Worm (Caenorhabditis elegans) whole organism, L4 larva: ENCODE data around the gene lmtr-3.

Experiments
- D1046.2 ChIP-seq: fragments of 200-800 bp; sonication (Bioruptor generic); IDR thresholded peaks from 2 replicates; pipeline ENCODE4 v1.3.6; 2022; ENCODE audit warnings: missing genetic modification characterization, missing compliant biosample characterization
- F49E8.2 ChIP-seq: sonication (generic microtip); optimal IDR thresholded peaks from 2 replicates; lab custom pipeline; 2016; ENCODE audit warnings: missing compliant biosample characterization, mild to moderate bottlenecking, missing genetic modification characterization, borderline replicate concordance
- ces-1 ChIP-seq: fragments of 150-350 bp; sonication (generic microtip); optimal IDR thresholded peaks from 4 replicates; lab custom pipeline; 2014; ENCODE audit warnings: missing biosample characterization, missing genetic modification reagents, missing genetic modification characterization
- egl-27 ChIP-seq: sonication (generic microtip); optimal IDR thresholded peaks from 3 replicates; lab custom pipeline; 2017; ENCODE audit warnings: missing biosample characterization, missing genetic modification reagents, missing genetic modification characterization
- fos-1 ChIP-seq: fragments of 150-350 bp; optimal IDR thresholded peaks from 2 replicates; lab custom pipeline; 2014; ENCODE audit warnings: missing biosample characterization, missing genetic modification characterization
- lin-1 ChIP-seq: fragments of 200-800 bp; sonication (Bioruptor generic); IDR thresholded peaks from 2 replicates; pipeline ENCODE4 v1.3.6; 2022; ENCODE audit warnings: missing genetic modification reagents, missing genetic modification characterization, missing compliant biosample characterization
- mdl-1 ChIP-seq, 2 experiments: fragments of 150-350 bp in 1 of 2; sonication (generic microtip) in 1 of 2; optimal IDR thresholded peaks; 2 replicates each; lab custom pipeline; 2014 to 2017; ENCODE audit warnings: missing biosample characterization in 2 of 2, missing genetic modification characterization in 2 of 2
- nhr-237 ChIP-seq: sonication (generic microtip); optimal IDR thresholded peaks from 2 replicates; lab custom pipeline; 2017; ENCODE audit warnings: missing biosample characterization, missing genetic modification characterization
- pha-4 ChIP-seq, 2 experiments: fragments of 150-350 bp in 1 of 2; fragments of 200-800 bp in 1 of 2; sonication (Bioruptor generic) in 1 of 2; IDR thresholded peaks in 1 of 2; optimal IDR thresholded peaks in 1 of 2; 2 replicates each; pipeline versions ENCODE4 v1.3.6 to Lab custom; 2014 to 2022; ENCODE audit warnings: missing genetic modification characterization in 2 of 2, missing genetic modification reagents in 2 of 2, missing biosample characterization in 1 of 2, missing compliant biosample characterization in 1 of 2
- set-16 ChIP-seq: fragments of 200-800 bp; sonication (Bioruptor generic); IDR thresholded peaks from 2 replicates; pipeline ENCODE4 v1.3.6; 2022; ENCODE audit warnings: missing genetic modification reagents, missing genetic modification characterization, missing compliant biosample characterization
- unc-39 ChIP-seq: sonication (generic microtip); optimal IDR thresholded peaks from 2 replicates; lab custom pipeline; 2017; ENCODE audit warnings: missing biosample characterization, missing genetic modification characterization
- unc-62 ChIP-seq, 3 experiments: fragments of 150-350 bp in 1 of 3; sonication (generic microtip); optimal IDR thresholded peaks in 2 of 3; peaks in 1 of 3; 1 replicate in 1 of 3; 2 replicates in 2 of 3; lab custom pipeline; 2014 to 2017; ENCODE audit warnings: missing biosample characterization in 3 of 3, missing genetic modification characterization in 3 of 3, missing genetic modification reagents in 3 of 3, missing genotype in 1 of 3

- TF ChIP-seq set-16 (GFP tag; lab: Robert Waterston, UW) (no peak), unc-39 (tag; lab: Kevin White, UChicago) (no peak), D1046.2 (GFP tag; lab: Robert Waterston, UW) (no peak), mdl-1 (tag; optimal IDR thresholded peaks at IDR 0.05; lab: Kevin White, UChicago) (no peak), unc-62 (GFP tag; optimal IDR thresholded peaks at IDR 0.05 in 1 of 2; lab: Kevin White, UChicago) (no peak), unc-62 (tag; optimal IDR thresholded peaks at IDR 0.05; lab: Kevin White, UChicago) (no peak), nhr-237 (no peak), lin-1 (GFP tag; lab: Robert Waterston, UW) (no peak), fos-1 (tag; lab: Kevin White, UChicago) (no peak), egl-27 (tag; lab: Kevin White, UChicago) (no peak), ces-1 (GFP tag; lab: Kevin White, UChicago) (no peak), F49E8.2 (tag; lab: Kevin White, UChicago) (no peak), pha-4 (GFP tag; IDR thresholded peaks at IDR 0.05; lab: Robert Waterston, UW) (no peak), pha-4 (tag; optimal IDR thresholded peaks at IDR 0.05; lab: Kevin White, UChicago) (no peak)
Measured at ce11 chrV:11161791-11162190, 37.8 kb downstream of the lmtr-3 start, which contains the start of gene srg-41.
